Fruit fly (Drosophila melanogaster) whole organism, embryonic: ENCODE data around the gene amn.

Experiments
- Asciz ChIP-seq: fragments of 200-800 bp; sonication (Bioruptor generic); optimal IDR thresholded peaks from 2 replicates; lab custom pipeline; 2017; ENCODE audit warnings: missing biosample characterization, mild to moderate bottlenecking, missing genetic modification characterization, missing genetic modification reagents
- B-H2 ChIP-seq: fragments of 200-800 bp; sonication (Bioruptor generic); optimal IDR thresholded peaks from 2 replicates; lab custom pipeline; 2018; ENCODE audit warnings: missing biosample characterization, mild to moderate bottlenecking, missing genetic modification characterization
- CG10979 ChIP-seq: fragments of 200-800 bp; sonication (Bioruptor generic); optimal IDR thresholded peaks from 2 replicates; lab custom pipeline; 2018; ENCODE audit warnings: missing biosample characterization, mild to moderate bottlenecking, missing genetic modification characterization, moderate library complexity
- CG12219 ChIP-seq: fragments of 200-800 bp; sonication (Bioruptor generic); optimal IDR thresholded peaks from 3 replicates; lab custom pipeline; 2018; ENCODE audit warnings: missing biosample characterization, mild to moderate bottlenecking, missing genetic modification characterization
- CG12659 ChIP-seq: fragments of 200-800 bp; sonication (Bioruptor generic); optimal IDR thresholded peaks from 3 replicates; lab custom pipeline; 2017; ENCODE audit warnings: mild to moderate bottlenecking, missing biosample characterization, missing genetic modification reagents, missing genetic modification characterization
- CG13123 ChIP-seq: fragments of 200-800 bp; sonication (Bioruptor generic); optimal IDR thresholded peaks from 2 replicates; lab custom pipeline; 2016; ENCODE audit warnings: missing biosample characterization, missing genetic modification characterization
- CG13775 ChIP-seq: fragments of 200-800 bp; sonication (Bioruptor generic); optimal IDR thresholded peaks from 3 replicates; lab custom pipeline; 2017; ENCODE audit warnings: missing biosample characterization, mild to moderate bottlenecking, missing genetic modification characterization
- CG14667 ChIP-seq: fragments of 200-800 bp; sonication (Bioruptor generic); IDR thresholded peaks from 2 replicates; pipeline ENCODE4 v1.3.6; 2022; ENCODE audit warnings: missing biosample characterization, missing genetic modification characterization
- CG17359 ChIP-seq: fragments of 200-800 bp; sonication (Bioruptor generic); optimal IDR thresholded peaks from 3 replicates; lab custom pipeline; 2018; ENCODE audit warnings: missing biosample characterization, mild to moderate bottlenecking, missing genetic modification characterization, moderate library complexity
- CG17361 ChIP-seq: fragments of 200-800 bp; sonication (Bioruptor generic); IDR thresholded peaks from 3 replicates; pipeline ENCODE4 v1.3.6; 2022; ENCODE audit warnings: missing biosample characterization, missing genetic modification characterization
- CG17568 ChIP-seq: fragments of 200-800 bp; sonication (Bioruptor generic); optimal IDR thresholded peaks from 2 replicates; lab custom pipeline; 2018; ENCODE audit warnings: missing biosample characterization, mild to moderate bottlenecking, missing genetic modification characterization, moderate library complexity
- CG1832 ChIP-seq: fragments of 200-800 bp; sonication (Bioruptor generic); optimal IDR thresholded peaks from 2 replicates; lab custom pipeline; 2017; ENCODE audit warnings: missing biosample characterization, mild to moderate bottlenecking, missing genetic modification characterization, inconsistent platforms
- CG2678 ChIP-seq: fragments of 200-800 bp; sonication (Bioruptor generic); optimal IDR thresholded peaks from 3 replicates; lab custom pipeline; 2019; ENCODE audit warnings: missing biosample characterization, mild to moderate bottlenecking, missing genetic modification characterization, moderate library complexity
- CG2712 ChIP-seq: fragments of 200-800 bp; optimal IDR thresholded peaks from 3 replicates; lab custom pipeline; 2019; ENCODE audit warnings: missing biosample characterization, mild to moderate bottlenecking, missing genetic modification characterization, moderate library complexity
- CG2875 ChIP-seq: fragments of 200-800 bp; sonication (Bioruptor generic); optimal IDR thresholded peaks from 2 replicates; lab custom pipeline; 2017; ENCODE audit warnings: missing biosample characterization, mild to moderate bottlenecking, missing genetic modification characterization, missing genetic modification reagents
- CG30403 ChIP-seq: fragments of 200-800 bp; sonication (Bioruptor generic); optimal IDR thresholded peaks from 3 replicates; lab custom pipeline; 2016; ENCODE audit warnings: missing biosample characterization, missing genetic modification characterization
- CG34224 ChIP-seq: fragments of 200-800 bp; sonication (Bioruptor generic); IDR thresholded peaks from 3 replicates; pipeline ENCODE4 v1.3.6; 2022; ENCODE audit warnings: missing biosample characterization, missing genetic modification characterization; ENCODE audit not compliant: partially characterized antibody
- CG42726 ChIP-seq: fragments of 200-800 bp; sonication (Bioruptor generic); IDR thresholded peaks from 2 replicates; pipeline ENCODE4 v1.3.6; 2022; ENCODE audit warnings: missing biosample characterization, missing genetic modification characterization; ENCODE audit not compliant: partially characterized antibody
- CG7556 ChIP-seq: fragments of 200-800 bp; sonication (Bioruptor generic); optimal IDR thresholded peaks from 2 replicates; lab custom pipeline; 2017; ENCODE audit warnings: missing biosample characterization, mild to moderate bottlenecking, missing genetic modification characterization
- CG9437 ChIP-seq: fragments of 200-800 bp; sonication (Bioruptor generic); optimal IDR thresholded peaks from 2 replicates; lab custom pipeline; 2018; ENCODE audit warnings: missing biosample characterization, mild to moderate bottlenecking, missing genetic modification characterization
- CTCF ChIP-seq: fragments of 200-800 bp; sonication (Bioruptor generic); optimal IDR thresholded peaks from 2 replicates; lab custom pipeline; 2017; ENCODE audit warnings: missing biosample characterization, mild to moderate bottlenecking, missing genetic modification characterization, moderate library complexity
- D19A ChIP-seq: fragments of 200-800 bp; optimal IDR thresholded peaks from 3 replicates; lab custom pipeline; 2019; ENCODE audit warnings: missing biosample characterization, mild to moderate bottlenecking, missing genetic modification characterization, moderate library complexity
- Fer1 ChIP-seq: fragments of 200-800 bp; sonication (Bioruptor generic); optimal IDR thresholded peaks from 2 replicates; lab custom pipeline; 2017; ENCODE audit warnings: missing biosample characterization, mild to moderate bottlenecking, missing genetic modification characterization
- Hr51 ChIP-seq, 2 experiments: fragments of 200-800 bp; sonication (Bioruptor generic); optimal IDR thresholded peaks; 2 replicates in 1 of 2; 3 replicates in 1 of 2; lab custom pipeline; 2016 to 2018; ENCODE audit warnings: missing biosample characterization in 2 of 2, missing genetic modification characterization in 2 of 2, mild to moderate bottlenecking in 1 of 2, moderate library complexity in 1 of 2
- Nf-YA ChIP-seq: fragments of 200-800 bp; sonication (Bioruptor generic); IDR thresholded peaks from 2 replicates; pipeline ENCODE4 v1.3.6; 2022; ENCODE audit warnings: missing biosample characterization, missing genetic modification characterization
- Pdp1 ChIP-seq, 2 experiments: fragments of 200-800 bp; sonication (Bioruptor generic); optimal IDR thresholded peaks; 3 replicates each; lab custom pipeline; 2016; ENCODE audit warnings: missing biosample characterization in 2 of 2, missing genetic modification characterization in 2 of 2, mild to moderate bottlenecking in 1 of 2, moderate library complexity in 1 of 2
- Spps ChIP-seq: fragments of 200-800 bp; sonication (Bioruptor generic); optimal IDR thresholded peaks from 2 replicates; lab custom pipeline; 2018; ENCODE audit warnings: missing biosample characterization, mild to moderate bottlenecking, missing genetic modification characterization
- ash1 ChIP-seq: fragments of 200-800 bp; sonication (Bioruptor generic); optimal IDR thresholded peaks from 2 replicates; lab custom pipeline; 2018; ENCODE audit warnings: missing biosample characterization, mild to moderate bottlenecking, missing genetic modification characterization
- az2 ChIP-seq: fragments of 200-800 bp; sonication (Bioruptor generic); optimal IDR thresholded peaks from 3 replicates; lab custom pipeline; 2016; ENCODE audit warnings: missing biosample characterization, missing genetic modification characterization
- bowl ChIP-seq: fragments of 200-800 bp; sonication (Bioruptor generic); IDR thresholded peaks from 2 replicates; pipeline ENCODE4 v1.3.6; 2022; ENCODE audit warnings: missing biosample characterization, missing genetic modification characterization
- bsh ChIP-seq, 2 experiments: fragments of 200-800 bp; sonication (Bioruptor generic); optimal IDR thresholded peaks; 2 replicates each; lab custom pipeline; 2017 to 2018; ENCODE audit warnings: mild to moderate bottlenecking in 2 of 2, missing biosample characterization in 2 of 2, missing genetic modification characterization in 2 of 2, moderate library complexity in 1 of 2
- cad ChIP-seq: fragments of >200 bp; optimal IDR thresholded peaks from 2 replicates; lab custom pipeline; 2017; ENCODE audit warnings: missing biosample characterization, missing genetic modification characterization
- chinmo ChIP-seq: fragments of 200-800 bp; sonication (Bioruptor generic); IDR thresholded peaks from 4 replicates; pipeline ENCODE4 v1.3.6; 2022; ENCODE audit warnings: missing biosample characterization, missing genetic modification characterization; ENCODE audit not compliant: partially characterized antibody
- dati ChIP-seq: fragments of 200-800 bp; sonication (Bioruptor generic); IDR thresholded peaks from 2 replicates; pipeline ENCODE4 v1.3.6; 2022; ENCODE audit warnings: missing biosample characterization, missing genetic modification characterization
- ewg ChIP-seq: fragments of 200-800 bp; sonication (Bioruptor generic); optimal IDR thresholded peaks from 3 replicates; lab custom pipeline; 2017; ENCODE audit warnings: mild to moderate bottlenecking, missing biosample characterization, missing genetic modification reagents, missing genetic modification characterization
- gem ChIP-seq: fragments of 200-800 bp; sonication (Bioruptor generic); optimal IDR thresholded peaks from 2 replicates; lab custom pipeline; 2019; ENCODE audit warnings: missing biosample characterization, mild to moderate bottlenecking, missing genetic modification characterization, moderate library complexity
- jing ChIP-seq: fragments of 200-800 bp; sonication (Bioruptor generic); optimal IDR thresholded peaks from 2 replicates; lab custom pipeline; 2018; ENCODE audit warnings: missing biosample characterization, mild to moderate bottlenecking, missing genetic modification characterization
- ken ChIP-seq: fragments of 200-800 bp; sonication (Bioruptor generic); IDR thresholded peaks from 3 replicates; pipeline ENCODE4 v1.3.6; 2022; ENCODE audit warnings: missing biosample characterization, missing genetic modification characterization
- nerfin-1 ChIP-seq: fragments of 200-800 bp; sonication (Bioruptor generic); optimal IDR thresholded peaks from 3 replicates; lab custom pipeline; 2019; ENCODE audit warnings: missing biosample characterization, mild to moderate bottlenecking, missing genetic modification characterization, moderate library complexity
- nom ChIP-seq: fragments of 200-800 bp; sonication (Bioruptor generic); optimal IDR thresholded peaks from 2 replicates; lab custom pipeline; 2017; ENCODE audit warnings: missing biosample characterization, missing genetic modification characterization, mild to moderate bottlenecking, moderate library complexity, missing genetic modification reagents
- ro ChIP-seq: fragments of 200-800 bp; sonication (Bioruptor generic); IDR thresholded peaks from 2 replicates; pipeline ENCODE4 v1.3.6; 2022; ENCODE audit warnings: missing biosample characterization, missing genetic modification characterization
- row ChIP-seq: fragments of 200-800 bp; sonication (Bioruptor generic); IDR thresholded peaks from 3 replicates; pipeline ENCODE4 v1.3.6; 2022; ENCODE audit warnings: missing biosample characterization, missing genetic modification characterization
- sc ChIP-seq, 3 experiments: fragments of >200 bp in 2 of 3; fragments of 200-800 bp in 1 of 3; sonication (Bioruptor generic) in 1 of 3; optimal IDR thresholded peaks; 2 replicates in 2 of 3; 3 replicates in 1 of 3; lab custom pipeline; 2017; ENCODE audit warnings: mild to moderate bottlenecking in 1 of 3, missing biosample characterization in 1 of 3, missing genetic modification characterization in 1 of 3, missing genetic modification reagents in 1 of 3
- seq ChIP-seq: fragments of 200-800 bp; sonication (Bioruptor generic); IDR thresholded peaks from 2 replicates; pipeline ENCODE4 v1.3.6; 2022; ENCODE audit warnings: missing biosample characterization, missing genetic modification characterization
- sna ChIP-seq: fragments of 200-800 bp; sonication (Bioruptor generic); IDR thresholded peaks from 2 replicates; pipeline ENCODE4 v1.3.6; 2022; ENCODE audit warnings: missing biosample characterization, missing genetic modification characterization; ENCODE audit not compliant: partially characterized antibody
- sr ChIP-seq: fragments of 200-800 bp; sonication (Bioruptor generic); IDR thresholded peaks from 3 replicates; pipeline ENCODE4 v1.3.6; 2022; ENCODE audit warnings: missing biosample characterization, missing genetic modification characterization
- sug ChIP-seq: fragments of 200-800 bp; optimal IDR thresholded peaks from 2 replicates; lab custom pipeline; 2019; ENCODE audit warnings: missing biosample characterization, mild to moderate bottlenecking, missing genetic modification characterization, moderate library complexity
- trem ChIP-seq: fragments of 200-800 bp; optimal IDR thresholded peaks from 3 replicates; lab custom pipeline; 2019; ENCODE audit warnings: missing biosample characterization, mild to moderate bottlenecking, missing genetic modification characterization, moderate library complexity
- trh ChIP-seq: fragments of 200-800 bp; sonication (Bioruptor generic); optimal IDR thresholded peaks from 2 replicates; lab custom pipeline; 2016; ENCODE audit warnings: missing biosample characterization, missing genetic modification characterization

amn gene

DNA sequence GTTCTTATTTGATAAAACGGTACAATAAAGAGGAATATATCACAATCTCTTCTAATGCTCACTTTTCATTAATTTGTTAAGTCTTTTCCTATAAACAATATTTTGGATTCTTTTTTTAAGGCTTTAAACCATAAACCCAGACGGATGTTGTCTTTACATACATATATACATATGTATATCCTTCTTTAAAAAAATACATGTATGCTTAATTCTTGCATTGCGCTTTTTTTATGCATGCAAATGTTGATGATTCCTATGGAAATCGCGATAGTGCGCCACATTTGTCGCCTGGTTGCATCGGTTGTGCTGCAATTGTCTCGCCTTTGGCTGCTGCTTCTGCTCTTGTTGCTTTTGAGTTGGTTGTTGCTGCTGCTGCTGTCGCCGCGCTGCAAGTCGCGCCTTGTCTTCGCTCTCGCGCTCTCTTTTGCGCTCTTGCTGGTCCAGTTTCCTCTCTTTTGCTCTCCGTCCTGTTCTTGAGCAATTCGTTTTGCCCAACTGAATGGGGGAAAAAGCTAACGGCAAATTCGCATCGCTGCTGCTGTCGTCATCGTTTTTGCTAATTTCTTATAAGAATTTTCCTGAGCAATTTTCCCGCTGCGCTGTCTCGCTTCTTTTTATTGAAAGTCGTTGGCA is 12.9 kb downstream of the amn start (continued):
- TF ChIP-seq seq (GFP tag; lab: Robert Waterston, UW), result no peak
- peak; percentile 37 for TF ChIP-seq CG2712
- no peak for TF ChIP-seq CTCF (GFP tag; lab: Kevin White, UChicago)
- peak; percentile 29 for TF ChIP-seq az2 (GFP tag; lab: Kevin White, UChicago)
- peak; percentile 15 for TF ChIP-seq CG12659 (GFP tag; lab: Kevin White, UChicago)
- no peak for TF ChIP-seq Pdp1 (GFP tag; optimal IDR thresholded peaks at IDR 0.05; lab: Kevin White, UChicago)
- no peak for TF ChIP-seq jing (GFP tag; lab: Kevin White, UChicago)
- TF ChIP-seq CG14667 (GFP tag; lab: Robert Waterston, UW), result no peak
- TF ChIP-seq chinmo (GFP tag; lab: Robert Waterston, UW), result no peak
- TF ChIP-seq Nf-YA (GFP tag; lab: Robert Waterston, UW), result no peak
- TF ChIP-seq ro (GFP tag; lab: Robert Waterston, UW), result no peak
- no peak for TF ChIP-seq CG42726
- no peak for TF ChIP-seq trem
- peak; percentile 53 for TF ChIP-seq CG10979 (tag; lab: Kevin White, UChicago)
- TF ChIP-seq bsh (GFP tag; optimal IDR thresholded peaks at IDR 0.05; lab: Kevin White, UChicago), result peak; percentile 41 to 71
- no peak for TF ChIP-seq ken (GFP tag; lab: Robert Waterston, UW)
- peak; percentile 38 for TF ChIP-seq CG30403 (GFP tag; lab: Kevin White, UChicago)
- TF ChIP-seq CG17359 (tag; lab: Kevin White, UChicago), result peak; percentile 20
- no peak for TF ChIP-seq bowl (GFP tag; lab: Robert Waterston, UW)
- peak; percentile 13 for TF ChIP-seq ewg
- peak; percentile 57 for TF ChIP-seq nom (GFP tag; lab: Kevin White, UChicago)
- peak; percentile 14 for TF ChIP-seq CG12219
- peak; percentile 0 for TF ChIP-seq nerfin-1 (tag; lab: Kevin White, UChicago)
- TF ChIP-seq dati (GFP tag; lab: Robert Waterston, UW), result no peak
- peak; percentile 26 for TF ChIP-seq D19A
- TF ChIP-seq Fer1 (GFP tag; lab: Kevin White, UChicago), result no peak
- TF ChIP-seq CG13123 (GFP tag; lab: Kevin White, UChicago), result no peak
- no peak for TF ChIP-seq sc (optimal IDR thresholded peaks at IDR 0.05; lab: Kevin White, UChicago)
- TF ChIP-seq sc (GFP tag; optimal IDR thresholded peaks at IDR 0.05; lab: Kevin White, UChicago), result peak; percentile 20
- TF ChIP-seq Hr51 (GFP tag; optimal IDR thresholded peaks at IDR 0.05; lab: Kevin White, UChicago), result peak in 1 of 2 experiments; percentile 62
- no peak for TF ChIP-seq Spps (tag; lab: Kevin White, UChicago)
- TF ChIP-seq CG9437 (GFP tag; lab: Kevin White, UChicago), result peak; percentile 45
- TF ChIP-seq trh (GFP tag; lab: Kevin White, UChicago), result no peak
- TF ChIP-seq CG1832, result no peak
- TF ChIP-seq sug (tag; lab: Kevin White, UChicago), result no peak
- peak; percentile 6 for TF ChIP-seq CG13775 (GFP tag; lab: Kevin White, UChicago)
- peak; percentile 35 for TF ChIP-seq Asciz (GFP tag; lab: Kevin White, UChicago)
- no peak for TF ChIP-seq CG17568 (GFP tag; lab: Kevin White, UChicago)
- TF ChIP-seq ash1 (GFP tag; lab: Kevin White, UChicago), result no peak
- no peak for TF ChIP-seq B-H2
- TF ChIP-seq CG7556 (GFP tag; lab: Kevin White, UChicago), result peak; percentile 46
- peak; percentile 63 for TF ChIP-seq gem
- TF ChIP-seq row (GFP tag; lab: Robert Waterston, UW), result peak; percentile 49
- TF ChIP-seq CG2875, result peak; percentile 1
- peak; percentile 47 for TF ChIP-seq CG2678
- no peak for TF ChIP-seq sr (GFP tag; lab: Robert Waterston, UW)
- no peak for TF ChIP-seq cad (GFP tag; lab: Kevin White, UChicago)
- no peak for TF ChIP-seq CG34224 (GFP tag; lab: Robert Waterston, UW)
- TF ChIP-seq sna (GFP tag; lab: Robert Waterston, UW), result no peak
- peak; percentile 64; the same call in 2 of the 3 replicates for TF ChIP-seq CG17361
